Fruit fly (Drosophila melanogaster): ENCODE measurements around the gene Tpc1.

The Tpc1 gene

dm6 chr3R:10886462-10887315 is 4.7 kb upstream of the Tpc1 start (continued):
- TF ChIP-seq Bgb (GFP tag; IDR thresholded peaks at IDR 0.05; ENCODE audit: partially characterized antibody) (peak; percentile 8; the same call in 1 of the 2 replicates), CG7987 (GFP tag; optimal IDR thresholded peaks at IDR 0.05) (peak; percentile 12), Mrtf (GFP tag; IDR thresholded peaks at IDR 0.05) (peak; percentile 85), inv (GFP tag; IDR thresholded peaks at IDR 0.05; ENCODE audit: partially characterized antibody) (no peak; the same call in 1 of the 2 replicates), Nf-YA (GFP tag; IDR thresholded peaks at IDR 0.05) (peak; percentile 80), sens (GFP tag) (peak; percentile 98), Myb (GFP tag; optimal IDR thresholded peaks at IDR 0.05) (peak; percentile 58), pfk (GFP tag; optimal IDR thresholded peaks at IDR 0.05) (no peak), CG10431 (GFP tag; optimal IDR thresholded peaks at IDR 0.05) (peak; percentile 49), Opbp (GFP tag; IDR thresholded peaks at IDR 0.05; ENCODE audit: partially characterized antibody) (no peak), CG14860 (GFP tag; IDR thresholded peaks at IDR 0.05; ENCODE audit: partially characterized antibody) (no peak), NfI (GFP tag; optimal IDR thresholded peaks at IDR 0.05) (peak; percentile 87), CG12942 (GFP tag; optimal IDR thresholded peaks at IDR 0.05) (peak; percentile 69), Sin3A (optimal IDR thresholded peaks at IDR 0.05) (no peak), CG14710 (tag; optimal IDR thresholded peaks at IDR 0.05) (peak; percentile 76), Doc3 (GFP tag; IDR thresholded peaks at IDR 0.05; ENCODE audit: partially characterized antibody) (no peak), Ravus (GFP tag; IDR thresholded peaks at IDR 0.05) (peak; percentile 58), cas (GFP tag; IDR thresholded peaks at IDR 0.05) (peak; percentile 75), maf-S (GFP tag; optimal IDR thresholded peaks at IDR 0.05) (peak; percentile 82), CG8359 (GFP tag; optimal IDR thresholded peaks at IDR 0.05; ENCODE audit: borderline replicate concordance) (peak; percentile 57), CG31388 (GFP tag; optimal IDR thresholded peaks at IDR 0.05) (peak; percentile 59), unpg (GFP tag; optimal IDR thresholded peaks at IDR 0.05) (peak; percentile 94), dan (GFP tag; IDR thresholded peaks at IDR 0.05) (no peak), Dll (GFP tag; IDR thresholded peaks at IDR 0.05; ENCODE audit: partially characterized antibody) (0 out of 4 replicates have a peak, but pooled peaks have one; percentile 49), Hr39 (optimal IDR thresholded peaks at IDR 0.05) (no peak), CG9817 (tag; optimal IDR thresholded peaks at IDR 0.05) (peak; percentile 90), ranshi (GFP tag; IDR thresholded peaks at IDR 0.05) (peak; percentile 90), Dbx (GFP tag; IDR thresholded peaks at IDR 0.05) (peak; percentile 94), Hsf (GFP tag; optimal IDR thresholded peaks at IDR 0.05) (peak; percentile 91), dysf (GFP tag; IDR thresholded peaks at IDR 0.05) (peak; percentile 93), CG4360 (GFP tag; IDR thresholded peaks at IDR 0.05) (peak; percentile 46; the same call in 1 of the 2 replicates), CG17912 (GFP tag; optimal IDR thresholded peaks at IDR 0.05) (no peak), CG32767 (GFP tag; IDR thresholded peaks at IDR 0.05) (peak; percentile 84), CG8089 (GFP tag; optimal IDR thresholded peaks at IDR 0.05) (peak; percentile 78), esg (GFP tag; conservative IDR thresholded peaks at IDR 0.05) (peak; percentile 86), CG2129 (GFP tag; IDR thresholded peaks at IDR 0.05; ENCODE audit: partially characterized antibody) (no peak), CG7271 (tag; optimal IDR thresholded peaks at IDR 0.05) (peak; percentile 14), az2 (GFP tag; optimal IDR thresholded peaks at IDR 0.05) (peak; percentile 86), dpn (GFP tag; optimal IDR thresholded peaks at IDR 0.05) (peak; percentile 78 to 89), CG1832 (GFP tag; optimal IDR thresholded peaks at IDR 0.05) (no peak), CG2120 (GFP tag; optimal IDR thresholded peaks at IDR 0.05) (peak; percentile 97), jigr1 (GFP tag; IDR thresholded peaks at IDR 0.05) (peak; percentile 79), CG7745 (tag; optimal IDR thresholded peaks at IDR 0.05) (no peak), CG3995 (GFP tag; optimal IDR thresholded peaks at IDR 0.05) (peak; percentile 48), CG7786 (GFP tag; optimal IDR thresholded peaks at IDR 0.05) (peak; percentile 89), HLH3B (GFP tag; IDR thresholded peaks at IDR 0.05) (peak; percentile 90), nerfin-1 (tag; optimal IDR thresholded peaks at IDR 0.05) (peak; percentile 83), Lpt (GFP tag; optimal IDR thresholded peaks at IDR 0.05) (no peak), CG30403 (GFP tag; optimal IDR thresholded peaks at IDR 0.05) (peak; percentile 94)
